Fruit fly (Drosophila melanogaster): ENCODE results near the gene Nplp2.

Nplp2 gene

DNA sequence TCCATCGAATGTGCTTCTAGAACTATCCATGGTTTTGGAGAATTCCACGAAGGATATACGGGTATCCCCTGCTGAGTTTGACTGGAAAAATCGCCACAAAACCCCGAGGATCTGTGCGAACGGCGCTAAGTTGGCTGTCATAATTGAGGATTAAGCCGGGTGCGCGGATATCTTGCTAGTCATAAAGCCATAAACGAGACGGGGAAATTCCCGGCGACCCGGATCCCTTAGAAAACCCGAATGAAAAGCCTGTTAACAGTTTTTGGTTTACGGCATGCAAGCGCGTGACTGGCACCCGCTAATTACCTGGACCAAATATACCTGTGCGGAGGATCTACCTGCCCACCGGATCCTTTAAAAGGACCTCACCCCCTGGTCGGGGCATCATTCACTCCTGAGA lies 22.0 kb downstream of the Nplp2 start, which contains the start of gene SNCF:
Gene SNCF (plus strand): TSS at position 382 of the 400 bp plus-strand sequence.
- no peak for TF ChIP-seq fru (GFP tag; optimal IDR thresholded peaks at IDR 0.05)
- no peak for TF ChIP-seq dsf (GFP tag; optimal IDR thresholded peaks at IDR 0.05; ENCODE audit: borderline replicate concordance)
- no peak for TF ChIP-seq Hr83 (GFP tag; optimal IDR thresholded peaks at IDR 0.05; ENCODE audit: poor library complexity, severe bottlenecking)
- TF ChIP-seq CG32264 (GFP tag; optimal IDR thresholded peaks at IDR 0.05): no peak
- TF ChIP-seq Vsx2 (GFP tag; optimal IDR thresholded peaks at IDR 0.05; ENCODE audit: partially characterized antibody): no peak
- no peak for TF ChIP-seq sv (GFP tag; optimal IDR thresholded peaks at IDR 0.05)
- no peak for TF ChIP-seq ey (GFP tag; optimal IDR thresholded peaks at IDR 0.05)
- no peak for TF ChIP-seq N (GFP tag; optimal IDR thresholded peaks at IDR 0.05)
- no peak for TF ChIP-seq Abd-B (GFP tag; optimal IDR thresholded peaks at IDR 0.05)
- no peak for TF ChIP-seq Mio (GFP tag; optimal IDR thresholded peaks at IDR 0.05)
- no peak for TF ChIP-seq Jra (GFP tag; optimal IDR thresholded peaks at IDR 0.05)
- no peak for TF ChIP-seq usp (GFP tag; optimal IDR thresholded peaks at IDR 0.05)

DNA sequence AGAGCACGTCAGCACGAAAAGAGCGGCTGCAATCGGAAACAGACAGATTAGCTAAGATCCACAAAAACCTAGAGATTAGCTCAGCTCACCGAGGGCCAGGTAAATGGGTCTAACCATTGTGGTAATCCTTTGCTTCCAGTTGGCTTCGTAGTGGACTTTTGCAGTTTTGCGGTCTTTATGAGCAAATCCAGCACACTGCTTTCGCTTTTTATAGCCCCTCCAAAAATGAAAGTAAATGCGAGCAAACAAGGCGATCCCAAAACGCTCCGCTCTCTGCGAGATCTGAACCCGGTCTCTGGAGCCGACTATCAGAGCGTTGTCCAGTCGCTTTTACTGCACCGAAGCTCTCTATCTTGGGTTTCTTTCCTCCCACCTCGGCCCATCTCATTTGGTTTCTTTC lies 25.0 kb downstream of the Nplp2 start, which contains the start of gene CG14107:
Gene CG14107 (minus strand): TSS at position 187 of the 400 bp plus-strand sequence.
- TF ChIP-seq pan (optimal IDR thresholded peaks at IDR 0.05): no peak
- no peak for TF ChIP-seq jim (GFP tag; optimal IDR thresholded peaks at IDR 0.05)
- TF ChIP-seq fru (GFP tag; optimal IDR thresholded peaks at IDR 0.05): no peak
- no peak for TF ChIP-seq h (GFP tag; optimal IDR thresholded peaks at IDR 0.05)

- TF ChIP-seq Hnf4 (GFP tag; optimal IDR thresholded peaks at IDR 0.05): no peak
- no peak for TF ChIP-seq pan (optimal IDR thresholded peaks at IDR 0.05)
- TF ChIP-seq Sp1 (GFP tag; optimal IDR thresholded peaks at IDR 0.05): no peak
- TF ChIP-seq GATAd (GFP tag; optimal IDR thresholded peaks at IDR 0.05): no peak
- no peak for TF ChIP-seq Vsx2 (GFP tag; optimal IDR thresholded peaks at IDR 0.05; ENCODE audit: partially characterized antibody)
- no peak for TF ChIP-seq ey (GFP tag; optimal IDR thresholded peaks at IDR 0.05)
- no peak for TF ChIP-seq lola (GFP tag; optimal IDR thresholded peaks at IDR 0.05)
- no peak for TF ChIP-seq dl (GFP tag; optimal IDR thresholded peaks at IDR 0.05; ENCODE audit: insufficient read depth in 1 of 2, partially characterized antibody in 2 of 2)
- TF ChIP-seq rgr (GFP tag; optimal IDR thresholded peaks at IDR 0.05): no peak
- TF ChIP-seq CrebA (GFP tag; optimal IDR thresholded peaks at IDR 0.05; ENCODE audit: borderline replicate concordance): no peak
- no peak for TF ChIP-seq Rel (GFP tag; optimal IDR thresholded peaks at IDR 0.05)
- no peak for TF ChIP-seq Rel (tag; optimal IDR thresholded peaks at IDR 0.05)
- TF ChIP-seq Myc (optimal IDR thresholded peaks at IDR 0.05): no peak
- TF ChIP-seq HLH106 (tag; optimal IDR thresholded peaks at IDR 0.05): no peak
- no peak for TF ChIP-seq tai (GFP tag; optimal IDR thresholded peaks at IDR 0.05)
- TF ChIP-seq h (GFP tag; optimal IDR thresholded peaks at IDR 0.05): no peak
- no peak for TF ChIP-seq Jra (GFP tag; optimal IDR thresholded peaks at IDR 0.05)
- TF ChIP-seq fru (GFP tag; optimal IDR thresholded peaks at IDR 0.05): no peak
- TF ChIP-seq brk (GFP tag; optimal IDR thresholded peaks at IDR 0.05): no peak
- no peak for TF ChIP-seq Hr83 (GFP tag; optimal IDR thresholded peaks at IDR 0.05; ENCODE audit: poor library complexity, severe bottlenecking)
- TF ChIP-seq Mio (GFP tag; optimal IDR thresholded peaks at IDR 0.05): no peak
Observed at dm6 chr3L:13382061-13382815, 26.1 kb downstream of the Nplp2 start, which contains the start of gene ImpL1. ImpL1 (plus strand) TSS chr3L:13382765.

DNA sequence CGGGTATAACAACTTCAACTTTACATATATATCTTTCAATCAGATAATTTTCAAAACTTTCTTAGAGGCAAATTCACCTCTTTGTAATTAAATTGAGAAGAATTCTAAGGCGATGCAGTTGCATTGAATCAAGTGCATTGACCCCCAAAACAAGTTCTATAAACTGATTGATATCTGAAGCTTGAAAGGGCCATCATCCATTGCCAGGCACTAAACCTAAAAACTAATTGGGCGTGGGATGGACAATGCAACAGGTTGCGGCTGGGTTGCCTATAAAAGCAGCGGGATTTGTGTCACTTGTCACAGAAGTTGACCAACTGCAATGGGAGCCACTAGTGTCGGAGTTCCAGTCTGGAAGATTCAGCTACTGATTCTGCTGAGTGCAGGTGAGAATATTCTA lies 28.3 kb downstream of the Nplp2 start, which contains the start of gene CG14110:
Gene CG14110 (plus strand): TSS at position 301 of the 400 bp plus-strand sequence.
- no peak for TF ChIP-seq Hr78 (GFP tag; optimal IDR thresholded peaks at IDR 0.05)
- no peak for TF ChIP-seq ey (GFP tag; optimal IDR thresholded peaks at IDR 0.05)
- TF ChIP-seq psq (GFP tag; optimal IDR thresholded peaks at IDR 0.05): no peak
- no peak for TF ChIP-seq GATAd (GFP tag; optimal IDR thresholded peaks at IDR 0.05)
- no peak for TF ChIP-seq Dfd (GFP tag; optimal IDR thresholded peaks at IDR 0.05)
- TF ChIP-seq dmrt93B (GFP tag; optimal IDR thresholded peaks at IDR 0.05): no peak
- TF ChIP-seq Myc (optimal IDR thresholded peaks at IDR 0.05): no peak

- TF ChIP-seq psq (GFP tag; optimal IDR thresholded peaks at IDR 0.05): no peak
- peak; percentile 20 for TF ChIP-seq Myc (optimal IDR thresholded peaks at IDR 0.05)
Observed at dm6 chr3L:13387608-13388007, 31.4 kb downstream of the Nplp2 start, which contains the start of gene CG10171. CG10171 (minus strand) TSS chr3L:13387907.
